Worm (Caenorhabditis elegans) whole organism, late embryonic: ENCODE data around the gene T25B9.6.

Experiments used
- C08G9.2 ChIP-seq: sonication (generic microtip); optimal IDR thresholded peaks from 2 replicates; lab custom pipeline; 2016; ENCODE audit warnings: mild to moderate bottlenecking, missing genetic modification characterization, moderate library complexity, missing compliant biosample characterization
- F13H6.1 ChIP-seq: sonication (generic microtip); optimal IDR thresholded peaks from 2 replicates; lab custom pipeline; 2016; ENCODE audit warnings: missing genetic modification characterization, missing compliant biosample characterization
- Y22D7AL.16 ChIP-seq: sonication (generic microtip); optimal IDR thresholded peaks from 2 replicates; lab custom pipeline; 2016; ENCODE audit warnings: missing genetic modification characterization, missing compliant biosample characterization
- ceh-14 ChIP-seq: sonication (generic microtip); optimal IDR thresholded peaks from 2 replicates; lab custom pipeline; 2016; ENCODE audit warnings: missing genotype, missing genetic modification characterization, missing compliant biosample characterization
- ceh-18 ChIP-seq: sonication (generic microtip); optimal IDR thresholded peaks from 2 replicates; lab custom pipeline; 2016; ENCODE audit warnings: missing genetic modification characterization, missing compliant biosample characterization
- ceh-2 ChIP-seq: sonication (generic microtip); optimal IDR thresholded peaks from 2 replicates; lab custom pipeline; 2016; ENCODE audit warnings: missing genotype, missing genetic modification characterization, missing compliant biosample characterization
- ceh-22 ChIP-seq: sonication (generic microtip); optimal IDR thresholded peaks from 2 replicates; lab custom pipeline; 2017; ENCODE audit warnings: missing biosample characterization, missing genetic modification characterization
- ceh-30 ChIP-seq: fragments of 150-350 bp; optimal IDR thresholded peaks from 2 replicates; lab custom pipeline; 2014; ENCODE audit warnings: missing biosample characterization, missing genetic modification characterization
- ceh-34 ChIP-seq: sonication (generic microtip); optimal IDR thresholded peaks from 2 replicates; lab custom pipeline; 2016; ENCODE audit warnings: mild to moderate bottlenecking, missing genetic modification characterization, missing compliant biosample characterization
- che-1 ChIP-seq: sonication (generic microtip); optimal IDR thresholded peaks from 2 replicates; lab custom pipeline; 2016; ENCODE audit warnings: mild to moderate bottlenecking, missing genetic modification characterization, missing compliant biosample characterization
- dmd-4 ChIP-seq: sonication (generic microtip); optimal IDR thresholded peaks from 2 replicates; lab custom pipeline; 2016; ENCODE audit warnings: borderline replicate concordance, missing genetic modification characterization, missing compliant biosample characterization
- elt-2 ChIP-seq: sonication (generic microtip); optimal IDR thresholded peaks from 2 replicates; lab custom pipeline; 2016; ENCODE audit warnings: missing genetic modification reagents, missing genetic modification characterization, missing compliant biosample characterization
- elt-4 ChIP-seq: sonication (generic microtip); optimal IDR thresholded peaks from 2 replicates; lab custom pipeline; 2016; ENCODE audit warnings: missing genetic modification characterization, missing compliant biosample characterization
- ets-4 ChIP-seq: sonication (generic microtip); optimal IDR thresholded peaks from 2 replicates; lab custom pipeline; 2016; ENCODE audit warnings: missing genetic modification characterization, missing compliant biosample characterization
- fax-1 ChIP-seq: sonication (generic microtip); optimal IDR thresholded peaks from 2 replicates; lab custom pipeline; 2016; ENCODE audit warnings: missing genotype, missing genetic modification characterization, missing compliant biosample characterization
- fkh-10 ChIP-seq: fragments of 150-350 bp; optimal IDR thresholded peaks from 2 replicates; lab custom pipeline; 2014; ENCODE audit warnings: missing biosample characterization, missing genetic modification reagents, missing genetic modification characterization
- fkh-6 ChIP-seq: sonication (generic microtip); optimal IDR thresholded peaks from 2 replicates; lab custom pipeline; 2016; ENCODE audit warnings: missing genetic modification characterization, missing compliant biosample characterization
- gmeb-2 ChIP-seq: sonication (generic microtip); optimal IDR thresholded peaks from 2 replicates; lab custom pipeline; 2016; ENCODE audit warnings: missing genetic modification characterization, inconsistent platforms, missing compliant biosample characterization
- hlh-6 ChIP-seq: sonication (generic microtip); optimal IDR thresholded peaks from 2 replicates; lab custom pipeline; 2016; ENCODE audit warnings: missing genotype, missing genetic modification characterization, missing compliant biosample characterization
- hlh-8 ChIP-seq: sonication (generic microtip); optimal IDR thresholded peaks from 2 replicates; lab custom pipeline; 2016; ENCODE audit warnings: missing genotype, missing genetic modification characterization, missing compliant biosample characterization
- madf-2 ChIP-seq: sonication (generic microtip); optimal IDR thresholded peaks from 2 replicates; lab custom pipeline; 2017; ENCODE audit warnings: missing genetic modification characterization, missing compliant biosample characterization
- nhr-11 ChIP-seq: fragments of 150-350 bp; optimal IDR thresholded peaks from 2 replicates; lab custom pipeline; 2014; ENCODE audit warnings: missing biosample characterization, missing genetic modification characterization
- nhr-232 ChIP-seq: sonication (generic microtip); optimal IDR thresholded peaks from 2 replicates; lab custom pipeline; 2016; ENCODE audit warnings: missing genetic modification characterization, missing compliant biosample characterization
- npax-4 ChIP-seq: sonication (generic microtip); optimal IDR thresholded peaks from 2 replicates; lab custom pipeline; 2016; ENCODE audit warnings: missing genetic modification characterization, missing compliant biosample characterization
- odd-2 ChIP-seq: sonication (generic microtip); optimal IDR thresholded peaks from 2 replicates; lab custom pipeline; 2017; ENCODE audit warnings: antibody characterized with exemption, mild to moderate bottlenecking, missing genetic modification characterization, missing compliant biosample characterization
- pag-3 ChIP-seq: sonication (generic microtip); optimal IDR thresholded peaks from 2 replicates; lab custom pipeline; 2016; ENCODE audit warnings: missing compliant biosample characterization, missing genetic modification characterization, borderline replicate concordance
- pat-9 ChIP-seq: fragments of 200-800 bp; sonication (Bioruptor generic); optimal IDR thresholded peaks from 2 replicates; lab custom pipeline; 2018; ENCODE audit warnings: mild to moderate bottlenecking, missing genetic modification characterization, moderate library complexity, missing compliant biosample characterization
- pqm-1 ChIP-seq: sonication (generic microtip); optimal IDR thresholded peaks from 2 replicates; lab custom pipeline; 2016; ENCODE audit warnings: missing genetic modification characterization, missing compliant biosample characterization
- pros-1 ChIP-seq: fragments of 150-350 bp; optimal IDR thresholded peaks from 2 replicates; lab custom pipeline; 2014; ENCODE audit warnings: missing biosample characterization, missing genetic modification reagents, missing genetic modification characterization
- ref-2 ChIP-seq: sonication (generic microtip); optimal IDR thresholded peaks from 2 replicates; lab custom pipeline; 2016; ENCODE audit warnings: missing genetic modification characterization, missing compliant biosample characterization
- sox-2 ChIP-seq: fragments of 200-800 bp; sonication (Bioruptor generic); IDR thresholded peaks from 2 replicates; pipeline ENCODE4 v1.3.6; 2022; ENCODE audit warnings: missing genetic modification reagents, missing genetic modification characterization, missing compliant biosample characterization
- sox-4 ChIP-seq: sonication (generic microtip); optimal IDR thresholded peaks from 2 replicates; lab custom pipeline; 2017; ENCODE audit warnings: mild to moderate bottlenecking, missing genetic modification characterization, inconsistent platforms, missing compliant biosample characterization
- syd-9 ChIP-seq: sonication (generic microtip); optimal IDR thresholded peaks from 2 replicates; lab custom pipeline; 2016; ENCODE audit warnings: mild to moderate bottlenecking, missing genetic modification characterization, moderate library complexity, missing compliant biosample characterization
- ttx-3 ChIP-seq: sonication (generic microtip); optimal IDR thresholded peaks from 2 replicates; lab custom pipeline; 2016; ENCODE audit warnings: missing genetic modification reagents, missing genetic modification characterization, missing compliant biosample characterization
- unc-55 ChIP-seq: sonication (generic microtip); optimal IDR thresholded peaks from 2 replicates; lab custom pipeline; 2017; ENCODE audit warnings: missing biosample characterization, missing genetic modification reagents, missing genetic modification characterization
- ztf-16 ChIP-seq: sonication (generic microtip); optimal IDR thresholded peaks from 2 replicates; lab custom pipeline; 2017; ENCODE audit warnings: missing genetic modification characterization, missing compliant biosample characterization

Gene T25B9.6

ce11 chrIV:10779328-10779727, 21.4 kb downstream of the T25B9.6 start:
- TF ChIP-seq ceh-14 (tag; lab: Kevin White, UChicago), result no peak
- TF ChIP-seq sox-2 (GFP tag; lab: Robert Waterston, UW), result no peak
- TF ChIP-seq che-1 (tag; lab: Kevin White, UChicago), result no peak
- no peak for TF ChIP-seq dmd-4 (tag; lab: Kevin White, UChicago)
- no peak for TF ChIP-seq hlh-8 (tag; lab: Kevin White, UChicago)
- no peak for TF ChIP-seq npax-4 (tag; lab: Kevin White, UChicago)
- TF ChIP-seq nhr-232, result no peak
- no peak for TF ChIP-seq ref-2
- no peak for TF ChIP-seq madf-2
- TF ChIP-seq F13H6.1 (tag; lab: Kevin White, UChicago), result no peak
- TF ChIP-seq gmeb-2 (tag; lab: Kevin White, UChicago), result no peak
- no peak for TF ChIP-seq sox-4

DNA sequence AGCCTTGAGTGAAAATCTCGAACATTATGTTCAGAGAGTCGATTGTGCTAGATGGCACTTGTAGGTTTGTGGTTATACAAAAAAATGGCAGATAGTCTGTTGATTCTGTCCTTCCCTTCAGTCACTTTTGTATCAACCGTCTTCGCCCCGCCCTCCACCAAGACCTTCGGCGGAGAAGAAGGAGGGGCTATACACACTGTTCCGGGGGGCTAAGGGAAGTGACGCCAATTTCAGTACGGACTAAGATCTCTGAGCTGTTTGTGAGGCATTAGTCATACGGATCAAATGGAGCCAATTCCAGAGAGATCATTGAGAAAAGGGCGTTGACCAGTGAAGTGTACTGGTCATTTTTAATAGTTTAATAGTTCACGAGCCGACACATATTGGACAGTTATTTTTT, 22.6 kb downstream of the T25B9.6 start, which contains the start of gene swt-3:
Gene swt-3 (minus strand): TSS at position 101 of the 400 bp plus-strand sequence.
- TF ChIP-seq elt-2 (tag; lab: Kevin White, UChicago) (no peak), odd-2 (tag; lab: Kevin White, UChicago) (no peak), ceh-2 (tag; lab: Kevin White, UChicago) (no peak), unc-55 (no peak), ref-2 (no peak), ceh-34 (tag; lab: Kevin White, UChicago) (no peak), pqm-1 (tag; lab: Kevin White, UChicago) (no peak), syd-9 (tag; lab: Kevin White, UChicago) (no peak), ceh-22 (tag; lab: Kevin White, UChicago) (no peak)

DNA sequence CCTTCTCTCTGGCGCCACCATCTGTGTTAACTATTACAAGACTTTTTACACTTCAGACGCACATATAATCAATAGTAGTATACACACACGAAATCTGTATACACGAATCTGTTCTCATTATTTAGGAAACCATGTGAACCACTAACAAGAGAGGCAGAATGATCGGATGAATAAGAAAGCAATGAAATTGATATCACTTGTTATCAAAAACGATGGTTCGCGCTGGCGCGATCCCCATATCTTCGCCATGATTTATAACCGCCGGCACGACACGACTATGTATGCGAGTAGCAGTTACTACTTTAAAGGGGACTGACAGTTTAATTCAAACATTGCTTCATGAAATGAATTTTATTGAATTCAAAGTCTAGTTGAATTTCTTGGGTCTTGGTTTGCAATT, 23.4 kb downstream of the T25B9.6 start:
- TF ChIP-seq pag-3 (tag; lab: Kevin White, UChicago), result no peak
- no peak for TF ChIP-seq fax-1 (tag; lab: Kevin White, UChicago)
- no peak for TF ChIP-seq ceh-30 (tag; lab: Kevin White, UChicago)
- no peak for TF ChIP-seq ttx-3
- TF ChIP-seq fkh-6, result no peak
- no peak for TF ChIP-seq Y22D7AL.16 (tag; lab: Kevin White, UChicago)
- no peak for TF ChIP-seq elt-2 (tag; lab: Kevin White, UChicago)
- TF ChIP-seq ceh-22 (tag; lab: Kevin White, UChicago), result no peak
- no peak for TF ChIP-seq pat-9 (tag; lab: Kevin White, UChicago)
- no peak for TF ChIP-seq ceh-18
- TF ChIP-seq elt-4 (tag; lab: Kevin White, UChicago), result no peak
- no peak for TF ChIP-seq sox-4
- no peak for TF ChIP-seq dmd-4 (tag; lab: Kevin White, UChicago)
- no peak for TF ChIP-seq fkh-10 (GFP tag; lab: Kevin White, UChicago)
- no peak for TF ChIP-seq hlh-6 (tag; lab: Kevin White, UChicago)
- TF ChIP-seq odd-2 (tag; lab: Kevin White, UChicago), result no peak
- TF ChIP-seq pros-1, result no peak

DNA sequence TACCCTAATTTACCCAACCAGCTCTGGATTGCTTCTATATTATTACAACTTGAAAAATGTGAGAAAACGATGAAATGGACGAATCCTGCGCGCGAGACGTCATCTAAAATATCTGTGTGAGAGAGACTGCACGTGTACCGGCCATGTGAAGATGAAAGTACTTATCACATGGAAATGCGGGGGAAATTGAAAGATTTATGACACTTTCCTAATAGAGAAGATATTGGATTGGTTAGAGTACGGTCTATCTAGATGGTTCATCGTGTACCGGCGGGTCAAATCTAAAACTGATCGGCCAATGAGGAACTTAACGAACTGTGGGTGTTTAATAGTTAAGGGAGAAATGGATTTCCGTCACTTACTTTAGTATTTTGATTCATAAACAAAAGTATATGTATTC, 24.1 kb downstream of the T25B9.6 start:
- TF ChIP-seq che-1 (tag; lab: Kevin White, UChicago), result no peak
- no peak for TF ChIP-seq C08G9.2 (tag; lab: Kevin White, UChicago)
- no peak for TF ChIP-seq odd-2 (tag; lab: Kevin White, UChicago)
- no peak for TF ChIP-seq ztf-16
- no peak for TF ChIP-seq ets-4 (tag; lab: Kevin White, UChicago)
- no peak for TF ChIP-seq nhr-11 (tag; lab: Kevin White, UChicago)

ce11 chrIV:10784085-10784484, 26.1 kb downstream of the T25B9.6 start:
- no peak for TF ChIP-seq npax-4 (tag; lab: Kevin White, UChicago)
- peak; percentile 84 for TF ChIP-seq elt-2 (tag; lab: Kevin White, UChicago)
- TF ChIP-seq, all 69 proteins: peak for 1
